Worm (Caenorhabditis elegans): ENCODE results near the gene Y57A10A.4.

DNA sequence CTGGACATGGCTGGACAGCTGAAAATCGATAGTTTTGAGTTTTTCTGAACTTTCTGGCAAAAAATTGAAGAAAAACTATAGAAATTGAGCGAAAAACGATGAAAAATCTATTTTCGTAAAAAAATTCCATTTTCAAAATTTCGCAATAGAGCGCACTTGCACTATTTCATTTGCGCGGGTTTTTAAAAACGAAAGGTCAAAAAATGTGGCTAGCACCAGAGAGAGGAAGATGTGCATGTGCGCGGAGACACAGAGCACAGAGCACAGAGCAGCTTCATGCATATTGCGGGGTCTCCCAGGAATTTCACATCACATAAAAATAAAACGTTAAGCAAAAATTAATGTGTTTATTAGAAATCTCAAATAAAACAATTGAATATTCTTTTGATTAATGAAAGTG, 43.9 kb upstream of the Y57A10A.4 start, which contains the start of gene Y17G7B.18:
- TF ChIP-seq flt-1 (GFP tag; IDR thresholded peaks at IDR 0.05) (no peak), pes-1 (GFP tag; IDR thresholded peaks at IDR 0.05) (no peak), B0310.2 (tag; optimal IDR thresholded peaks at IDR 0.05) (no peak), hnd-1 (tag; optimal IDR thresholded peaks at IDR 0.05) (no peak)

Data from whole organism, early embryonic.